Fruit fly (Drosophila melanogaster) whole organism, embryonic: ENCODE data around the gene Ald2.

Experiments
- Antp ChIP-seq: fragments of 200-800 bp; sonication (Bioruptor generic); optimal IDR thresholded peaks from 3 replicates; lab custom pipeline; 2016; ENCODE audit warnings: missing biosample characterization, missing genetic modification characterization
- CG10209 ChIP-seq: fragments of 200-800 bp; sonication (Bioruptor generic); optimal IDR thresholded peaks from 3 replicates; lab custom pipeline; 2017; ENCODE audit warnings: missing biosample characterization, mild to moderate bottlenecking, missing genetic modification characterization, missing genetic modification reagents
- CG12391 ChIP-seq: fragments of 200-800 bp; sonication (Bioruptor generic); optimal IDR thresholded peaks from 3 replicates; lab custom pipeline; 2018; ENCODE audit warnings: missing biosample characterization, mild to moderate bottlenecking, missing genetic modification characterization, moderate library complexity
- CG12769 ChIP-seq: fragments of 200-800 bp; sonication (Bioruptor generic); optimal IDR thresholded peaks from 2 replicates; lab custom pipeline; 2019; ENCODE audit warnings: missing biosample characterization, mild to moderate bottlenecking, missing genetic modification characterization, moderate library complexity
- CG12942 ChIP-seq: fragments of 200-800 bp; sonication (Bioruptor generic); optimal IDR thresholded peaks from 3 replicates; lab custom pipeline; 2016; ENCODE audit warnings: missing biosample characterization, missing genetic modification characterization
- CG13424 ChIP-seq: fragments of 200-800 bp; sonication (Bioruptor generic); optimal IDR thresholded peaks from 2 replicates; lab custom pipeline; 2019; ENCODE audit warnings: missing biosample characterization, mild to moderate bottlenecking, missing genetic modification characterization, moderate library complexity
- CG14667 ChIP-seq: fragments of 200-800 bp; sonication (Bioruptor generic); IDR thresholded peaks from 2 replicates; pipeline ENCODE4 v1.3.6; 2022; ENCODE audit warnings: missing biosample characterization, missing genetic modification characterization
- CG17359 ChIP-seq: fragments of 200-800 bp; sonication (Bioruptor generic); optimal IDR thresholded peaks from 3 replicates; lab custom pipeline; 2018; ENCODE audit warnings: missing biosample characterization, mild to moderate bottlenecking, missing genetic modification characterization, moderate library complexity
- CG2678 ChIP-seq: fragments of 200-800 bp; sonication (Bioruptor generic); optimal IDR thresholded peaks from 3 replicates; lab custom pipeline; 2019; ENCODE audit warnings: missing biosample characterization, mild to moderate bottlenecking, missing genetic modification characterization, moderate library complexity
- CG3065 ChIP-seq: fragments of 200-800 bp; sonication (Bioruptor generic); optimal IDR thresholded peaks from 2 replicates; lab custom pipeline; 2016; ENCODE audit warnings: missing biosample characterization, missing genetic modification characterization
- CG31441 ChIP-seq: fragments of 200-800 bp; sonication (Bioruptor generic); IDR thresholded peaks from 2 replicates; pipeline ENCODE4 v1.3.6; 2022; ENCODE audit warnings: missing biosample characterization, missing genetic modification characterization
- CG4707 ChIP-seq: fragments of 200-800 bp; sonication (Bioruptor generic); optimal IDR thresholded peaks from 2 replicates; lab custom pipeline; 2018; ENCODE audit warnings: missing biosample characterization, mild to moderate bottlenecking, missing genetic modification characterization, moderate library complexity
- CG5953 ChIP-seq: fragments of 200-800 bp; sonication (Bioruptor generic); IDR thresholded peaks from 2 replicates; pipeline ENCODE4 v1.3.6; 2022; ENCODE audit warnings: missing biosample characterization, missing genetic modification characterization
- CG6272 ChIP-seq: fragments of 200-800 bp; sonication (Bioruptor generic); IDR thresholded peaks from 2 replicates; pipeline ENCODE4 v1.3.6; 2022; ENCODE audit warnings: missing biosample characterization, missing genetic modification characterization
- CG7357 ChIP-seq: fragments of 200-800 bp; sonication (Bioruptor generic); IDR thresholded peaks from 3 replicates; pipeline ENCODE4 v1.3.6; 2022; ENCODE audit warnings: missing biosample characterization, missing genetic modification characterization
- CG7963 ChIP-seq: fragments of 200-800 bp; sonication (Bioruptor generic); IDR thresholded peaks from 3 replicates; pipeline ENCODE4 v1.3.6; 2022; ENCODE audit warnings: missing biosample characterization, missing genetic modification characterization; ENCODE audit not compliant: partially characterized antibody
- CG8089 ChIP-seq: fragments of 200-800 bp; sonication (Bioruptor generic); optimal IDR thresholded peaks from 3 replicates; lab custom pipeline; 2016; ENCODE audit warnings: missing biosample characterization, missing genetic modification characterization
- Dip2 ChIP-seq: fragments of 200-800 bp; sonication (Bioruptor generic); IDR thresholded peaks from 2 replicates; pipeline ENCODE4 v1.3.6; 2022; ENCODE audit warnings: missing biosample characterization, missing genetic modification characterization
- Gsc ChIP-seq: fragments of 200-800 bp; sonication (Bioruptor generic); IDR thresholded peaks from 2 replicates; pipeline ENCODE4 v1.3.6; 2022; ENCODE audit warnings: missing biosample characterization, missing genetic modification characterization
- Hr3 ChIP-seq: fragments of 200-800 bp; sonication (Bioruptor generic); optimal IDR thresholded peaks from 3 replicates; lab custom pipeline; 2016; ENCODE audit warnings: missing biosample characterization, missing genetic modification characterization
- Meics ChIP-seq: fragments of 200-800 bp; sonication (Bioruptor generic); optimal IDR thresholded peaks from 2 replicates; lab custom pipeline; 2017; ENCODE audit warnings: missing biosample characterization, mild to moderate bottlenecking, missing genetic modification characterization
- Nf-YA ChIP-seq: fragments of 200-800 bp; sonication (Bioruptor generic); IDR thresholded peaks from 2 replicates; pipeline ENCODE4 v1.3.6; 2022; ENCODE audit warnings: missing biosample characterization, missing genetic modification characterization
- Ptx1 ChIP-seq: fragments of 200-800 bp; sonication (Bioruptor generic); IDR thresholded peaks from 2 replicates; pipeline ENCODE4 v1.3.6; 2022; ENCODE audit warnings: missing biosample characterization, missing genetic modification characterization
- Side ChIP-seq: fragments of 200-800 bp; sonication (Bioruptor generic); optimal IDR thresholded peaks from 2 replicates; lab custom pipeline; 2016; ENCODE audit warnings: missing biosample characterization, missing genetic modification characterization
- Trl ChIP-seq, 3 experiments: fragments of >200 bp in 2 of 3; fragments of 200-800 bp in 1 of 3; sonication (Bioruptor generic) in 1 of 3; optimal IDR thresholded peaks; 2 replicates in 1 of 3; 3 replicates in 2 of 3; lab custom pipeline; 2016 to 2017; ENCODE audit warnings: missing biosample characterization in 1 of 3, missing genetic modification characterization in 1 of 3
- Xrp1 ChIP-seq: fragments of 200-800 bp; sonication (Bioruptor generic); IDR thresholded peaks from 2 replicates; pipeline ENCODE4 v1.3.6; 2022; ENCODE audit warnings: missing biosample characterization, missing genetic modification characterization
- ap ChIP-seq: fragments of 200-800 bp; sonication (Bioruptor generic); IDR thresholded peaks from 2 replicates; pipeline ENCODE4 v1.3.6; 2022; ENCODE audit warnings: missing biosample characterization, missing genetic modification characterization
- ara ChIP-seq: fragments of 200-800 bp; sonication (Bioruptor generic); IDR thresholded peaks from 2 replicates; pipeline ENCODE4 v1.3.6; 2022; ENCODE audit warnings: missing biosample characterization, missing genetic modification characterization
- ase ChIP-seq: fragments of 200-800 bp; sonication (Bioruptor generic); IDR thresholded peaks from 3 replicates; pipeline ENCODE4 v1.3.6; 2022; ENCODE audit warnings: missing biosample characterization, missing genetic modification characterization
- grau ChIP-seq: fragments of 200-800 bp; optimal IDR thresholded peaks from 3 replicates; lab custom pipeline; 2019; ENCODE audit warnings: missing biosample characterization, mild to moderate bottlenecking, missing genetic modification characterization, moderate library complexity
- jing ChIP-seq: fragments of 200-800 bp; sonication (Bioruptor generic); optimal IDR thresholded peaks from 2 replicates; lab custom pipeline; 2018; ENCODE audit warnings: missing biosample characterization, mild to moderate bottlenecking, missing genetic modification characterization
- kay ChIP-seq: fragments of 200-800 bp; sonication (Bioruptor generic); optimal IDR thresholded peaks from 2 replicates; lab custom pipeline; 2016; ENCODE audit warnings: missing biosample characterization, missing genetic modification characterization
- lilli ChIP-seq: fragments of 200-800 bp; sonication (Bioruptor generic); optimal IDR thresholded peaks from 3 replicates; lab custom pipeline; 2016; ENCODE audit warnings: missing biosample characterization, missing genetic modification characterization
- pan ChIP-seq, 4 experiments: fragments of >200 bp in 3 of 4; fragments of 200-800 bp in 1 of 4; sonication (Bioruptor generic) in 1 of 4; optimal IDR thresholded peaks in 3 of 4; IDR thresholded peaks in 1 of 4; 2 replicates each; pipeline versions ENCODE4 v1.3.6 to Lab custom; 2017 to 2022; ENCODE audit warnings: missing biosample characterization in 2 of 4, missing genetic modification characterization in 2 of 4, mixed read lengths in 1 of 4
- phol ChIP-seq: fragments of 200-800 bp; sonication (Bioruptor generic); optimal IDR thresholded peaks from 3 replicates; lab custom pipeline; 2018; ENCODE audit warnings: missing biosample characterization, mild to moderate bottlenecking, missing genetic modification characterization, moderate library complexity
- pum ChIP-seq: fragments of 200-800 bp; sonication (Bioruptor generic); optimal IDR thresholded peaks from 2 replicates; lab custom pipeline; 2016; ENCODE audit warnings: missing biosample characterization, missing genetic modification characterization
- tap ChIP-seq: fragments of 200-800 bp; optimal IDR thresholded peaks from 3 replicates; lab custom pipeline; 2019; ENCODE audit warnings: missing biosample characterization, mild to moderate bottlenecking, missing genetic modification characterization, moderate library complexity
- toy ChIP-seq: fragments of 200-800 bp; sonication (Bioruptor generic); IDR thresholded peaks from 2 replicates; pipeline ENCODE4 v1.3.6; 2022; ENCODE audit warnings: missing biosample characterization, missing genetic modification characterization
- wdn ChIP-seq: fragments of 200-800 bp; sonication (Bioruptor generic); IDR thresholded peaks from 2 replicates; pipeline ENCODE4 v1.3.6; 2022; ENCODE audit warnings: missing biosample characterization, missing genetic modification characterization
- zen2 ChIP-seq: fragments of 200-800 bp; sonication (Bioruptor generic); IDR thresholded peaks from 3 replicates; pipeline ENCODE4 v1.3.6; 2022; ENCODE audit warnings: missing biosample characterization, missing genetic modification characterization; ENCODE audit not compliant: partially characterized antibody

The Ald2 gene

dm6 chr3R:26436540-26436939 lies 22.7 kb downstream of the Ald2 start (continued):
- TF ChIP-seq CG6272 (GFP tag; lab: Robert Waterston, UW) (no peak), Gsc (GFP tag; lab: Robert Waterston, UW) (0 out of 2 replicates have a peak, but pooled peaks have one; percentile 24), Meics (GFP tag; lab: Kevin White, UChicago) (peak; percentile 8), ara (GFP tag; lab: Robert Waterston, UW) (peak; percentile 52), zen2 (GFP tag; lab: Robert Waterston, UW) (no peak), CG12391 (tag; lab: Kevin White, UChicago) (peak; percentile 43), CG8089 (GFP tag; lab: Kevin White, UChicago) (peak; percentile 39), Ptx1 (GFP tag; lab: Robert Waterston, UW) (peak; percentile 45), CG4707 (no peak), CG7963 (no peak), Trl (optimal IDR thresholded peaks at IDR 0.05; lab: Kevin White, UChicago) (no peak), Trl (GFP tag; optimal IDR thresholded peaks at IDR 0.05; lab: Kevin White, UChicago) (peak; percentile 40), CG31441 (GFP tag; lab: Robert Waterston, UW) (peak; percentile 56), CG5953 (no peak), Antp (peak; percentile 10), lilli (peak; percentile 27), toy (GFP tag; lab: Robert Waterston, UW) (no peak), phol (tag; lab: Kevin White, UChicago) (peak; percentile 59), Dip2 (GFP tag; lab: Robert Waterston, UW) (no peak), Nf-YA (GFP tag; lab: Robert Waterston, UW) (no peak), pan (optimal IDR thresholded peaks at IDR 0.05; lab: Kevin White, UChicago) (no peak), pan (GFP tag; optimal IDR thresholded peaks at IDR 0.05 in 1 of 2, IDR thresholded peaks at IDR 0.05 in 1 of 2) (peak in 1 of 2 experiments; percentile 65), CG10209 (GFP tag; lab: Kevin White, UChicago) (peak; percentile 5), kay (GFP tag; lab: Kevin White, UChicago) (no peak), tap (tag; lab: Kevin White, UChicago) (peak; percentile 23), CG2678 (tag; lab: Kevin White, UChicago) (peak; percentile 55), CG14667 (GFP tag; lab: Robert Waterston, UW) (peak; percentile 37), CG3065 (no peak), Hr3 (peak; percentile 12), pum (GFP tag; lab: Kevin White, UChicago) (peak; percentile 48), CG12769 (peak; percentile 63), CG7357 (GFP tag; lab: Robert Waterston, UW) (peak; percentile 44; the same call in 1 of the 3 replicates), CG17359 (tag; lab: Kevin White, UChicago) (peak; percentile 65), grau (tag; lab: Kevin White, UChicago) (peak; percentile 38), jing (GFP tag; lab: Kevin White, UChicago) (peak; percentile 24), wdn (GFP tag; lab: Robert Waterston, UW) (no peak), Side (GFP tag; lab: Kevin White, UChicago) (peak; percentile 3), Xrp1 (GFP tag; lab: Robert Waterston, UW) (peak; percentile 45; the same call in 1 of the 2 replicates), ap (peak; percentile 57; the same call in 1 of the 2 replicates), CG13424 (tag; lab: Kevin White, UChicago) (peak; percentile 24), CG12942 (GFP tag; lab: Kevin White, UChicago) (peak; percentile 7), ase (GFP tag; lab: Robert Waterston, UW) (peak; percentile 47; the same call in 2 of the 3 replicates)
